Fruit fly (Drosophila melanogaster): ENCODE data around the gene mRpL9.

mRpL9 gene

dm6 chr3R:15346018-15346383, 15.5 kb downstream of the mRpL9 start, which contains the start of the genes Surf4 and CG31301 (continued):
- TF ChIP-seq CG13123 (GFP tag; optimal IDR thresholded peaks at IDR 0.05) (no peak), Kr (GFP tag; optimal IDR thresholded peaks at IDR 0.05) (no peak), CG5245 (GFP tag; optimal IDR thresholded peaks at IDR 0.05) (no peak), Med (GFP tag) (peak; percentile 71), ase (GFP tag; IDR thresholded peaks at IDR 0.05) (no peak), dpn (GFP tag; optimal IDR thresholded peaks at IDR 0.05) (no peak), odd (GFP tag; optimal IDR thresholded peaks at IDR 0.05) (no peak), CG14710 (tag; optimal IDR thresholded peaks at IDR 0.05) (no peak), salm (tag; optimal IDR thresholded peaks at IDR 0.05) (no peak), lov (optimal IDR thresholded peaks at IDR 0.05) (no peak), lov (GFP tag; IDR thresholded peaks at IDR 0.05) (no peak), chif (GFP tag; optimal IDR thresholded peaks at IDR 0.05) (no peak), CG7372 (GFP tag; IDR thresholded peaks at IDR 0.05) (no peak), CG10565 (GFP tag; optimal IDR thresholded peaks at IDR 0.05) (no peak), CG4328 (GFP tag; optimal IDR thresholded peaks at IDR 0.05) (no peak), CG15696 (tag; optimal IDR thresholded peaks at IDR 0.05) (no peak), Ets65A (GFP tag) (no peak), CG12219 (GFP tag; optimal IDR thresholded peaks at IDR 0.05) (no peak), abd-A (tag; optimal IDR thresholded peaks at IDR 0.05) (no peak), Poxn (GFP tag; IDR thresholded peaks at IDR 0.05) (no peak), CG7786 (GFP tag; optimal IDR thresholded peaks at IDR 0.05) (no peak), E2f1 (GFP tag; IDR thresholded peaks at IDR 0.05) (no peak), Rx (GFP tag; IDR thresholded peaks at IDR 0.05) (no peak), Ssrp (tag; optimal IDR thresholded peaks at IDR 0.05) (no peak), CG3281 (GFP tag; optimal IDR thresholded peaks at IDR 0.05) (no peak), klu (GFP tag; IDR thresholded peaks at IDR 0.05) (no peak), CG4424 (GFP tag; optimal IDR thresholded peaks at IDR 0.05) (no peak), H2.0 (GFP tag; IDR thresholded peaks at IDR 0.05) (no peak), ewg (GFP tag; optimal IDR thresholded peaks at IDR 0.05) (no peak), tin (GFP tag; optimal IDR thresholded peaks at IDR 0.05) (no peak), CG18764 (GFP tag; optimal IDR thresholded peaks at IDR 0.05) (no peak), CG3407 (GFP tag; optimal IDR thresholded peaks at IDR 0.05) (no peak), CG6813 (GFP tag; optimal IDR thresholded peaks at IDR 0.05) (no peak), CG12236 (GFP tag; optimal IDR thresholded peaks at IDR 0.05) (no peak), CG5953 (GFP tag; IDR thresholded peaks at IDR 0.05) (no peak), CG14441 (GFP tag; IDR thresholded peaks at IDR 0.05) (no peak), tap (tag; optimal IDR thresholded peaks at IDR 0.05) (no peak), B-H1 (GFP tag; IDR thresholded peaks at IDR 0.05) (no peak), ssp (GFP tag; IDR thresholded peaks at IDR 0.05) (no peak), az2 (GFP tag; optimal IDR thresholded peaks at IDR 0.05) (no peak), CG10431 (GFP tag; optimal IDR thresholded peaks at IDR 0.05) (no peak), CG6765 (GFP tag; optimal IDR thresholded peaks at IDR 0.05) (no peak), Gug (GFP tag; IDR thresholded peaks at IDR 0.05) (no peak), CG30020 (tag; optimal IDR thresholded peaks at IDR 0.05) (no peak), CG8089 (GFP tag; optimal IDR thresholded peaks at IDR 0.05) (no peak), CG32772 (GFP tag; IDR thresholded peaks at IDR 0.05) (no peak), CG17912 (GFP tag; optimal IDR thresholded peaks at IDR 0.05) (no peak), CG6272 (GFP tag; IDR thresholded peaks at IDR 0.05) (no peak), Mrtf (GFP tag; IDR thresholded peaks at IDR 0.05) (no peak), CG13775 (GFP tag; optimal IDR thresholded peaks at IDR 0.05) (no peak), CG4360 (GFP tag; IDR thresholded peaks at IDR 0.05) (no peak), HmgD (GFP tag; optimal IDR thresholded peaks at IDR 0.05) (no peak), run (tag; optimal IDR thresholded peaks at IDR 0.05) (no peak), fru (optimal IDR thresholded peaks at IDR 0.05) (no peak), ham (GFP tag; IDR thresholded peaks at IDR 0.05) (no peak)
